Worm (Caenorhabditis elegans) whole organism, young adult: ENCODE data around the gene nadk-2.

Experiments
- C17E4.6 ChIP-seq: fragments of 200-800 bp; sonication (Bioruptor generic); IDR thresholded peaks from 2 replicates; pipeline ENCODE4 v1.3.6; 2022; ENCODE audit warnings: missing genetic modification reagents, missing genetic modification characterization, missing compliant biosample characterization
- D2030.7 ChIP-seq: fragments of 200-800 bp; sonication (Bioruptor generic); IDR thresholded peaks from 2 replicates; pipeline ENCODE4 v1.3.6; 2022; ENCODE audit warnings: missing genetic modification reagents, missing genetic modification characterization, missing compliant biosample characterization
- F33H1.4 ChIP-seq: fragments of 200-800 bp; sonication (Bioruptor generic); IDR thresholded peaks from 2 replicates; pipeline ENCODE4 v1.3.6; 2022; ENCODE audit warnings: missing genetic modification reagents, missing genetic modification characterization, missing compliant biosample characterization
- F49E8.2 ChIP-seq: sonication (generic microtip); optimal IDR thresholded peaks from 3 replicates; lab custom pipeline; 2017; ENCODE audit warnings: missing genetic modification characterization, mild to moderate bottlenecking, missing compliant biosample characterization, antibody characterized with exemption, moderate library complexity; ENCODE audit not compliant: insufficient read depth
- F52B5.7 ChIP-seq: sonication (generic microtip); optimal IDR thresholded peaks from 2 replicates; lab custom pipeline; 2016; ENCODE audit warnings: mild to moderate bottlenecking, missing genetic modification characterization, missing compliant biosample characterization
- F57A8.1 ChIP-seq: fragments of 200-800 bp; sonication (Bioruptor generic); optimal IDR thresholded peaks from 2 replicates; lab custom pipeline; 2018; ENCODE audit warnings: mild to moderate bottlenecking, missing genetic modification characterization, moderate library complexity, missing compliant biosample characterization
- K12H6.12 ChIP-seq: fragments of 200-800 bp; sonication (Bioruptor generic); optimal IDR thresholded peaks from 2 replicates; lab custom pipeline; 2018; ENCODE audit warnings: mild to moderate bottlenecking, missing genetic modification characterization, missing compliant biosample characterization
- T07F8.4 ChIP-seq: sonication (generic microtip); optimal IDR thresholded peaks from 2 replicates; lab custom pipeline; 2016; ENCODE audit warnings: mild to moderate bottlenecking, missing genetic modification characterization, moderate library complexity, missing compliant biosample characterization
- akir-1 ChIP-seq: fragments of 200-800 bp; sonication (Bioruptor generic); optimal IDR thresholded peaks from 2 replicates; lab custom pipeline; 2018; ENCODE audit warnings: mild to moderate bottlenecking, missing genetic modification characterization, moderate library complexity, missing compliant biosample characterization
- athp-1 ChIP-seq: sonication (generic microtip); optimal IDR thresholded peaks from 2 replicates; lab custom pipeline; 2017; ENCODE audit warnings: mild to moderate bottlenecking, missing genetic modification characterization, missing compliant biosample characterization
- bed-1 ChIP-seq: fragments of 200-800 bp; sonication (Bioruptor generic); IDR thresholded peaks from 2 replicates; pipeline ENCODE4 v1.3.6; 2022; ENCODE audit warnings: missing genetic modification reagents, missing genetic modification characterization, missing compliant biosample characterization
- ceh-27 ChIP-seq: fragments of 200-800 bp; sonication (Bioruptor generic); optimal IDR thresholded peaks from 2 replicates; lab custom pipeline; 2018; ENCODE audit warnings: mild to moderate bottlenecking, missing genetic modification characterization, moderate library complexity, missing compliant biosample characterization
- ceh-58 ChIP-seq: fragments of 200-800 bp; sonication (Bioruptor generic); IDR thresholded peaks from 2 replicates; pipeline ENCODE4 v1.3.6; 2022; ENCODE audit warnings: missing genetic modification characterization, missing compliant biosample characterization
- die-1 ChIP-seq: sonication (generic microtip); optimal IDR thresholded peaks from 2 replicates; lab custom pipeline; 2016; ENCODE audit warnings: missing genotype, mild to moderate bottlenecking, missing genetic modification characterization, missing compliant biosample characterization
- dox-1 ChIP-seq: fragments of 200-800 bp; sonication (Bioruptor generic); IDR thresholded peaks from 2 replicates; pipeline ENCODE4 v1.3.6; 2022; ENCODE audit warnings: missing genetic modification reagents, missing genetic modification characterization, missing compliant biosample characterization
- dpl-1 ChIP-seq: fragments of 150-350 bp; optimal IDR thresholded peaks from 2 replicates; lab custom pipeline; 2014; ENCODE audit warnings: missing biosample characterization, missing genetic modification reagents, missing genetic modification characterization
- efl-1 ChIP-seq: fragments of 150-350 bp; optimal IDR thresholded peaks from 2 replicates; lab custom pipeline; 2014; ENCODE audit warnings: missing biosample characterization, missing genetic modification reagents, missing genetic modification characterization
- egl-18 ChIP-seq: fragments of 200-800 bp; sonication (Bioruptor generic); IDR thresholded peaks from 2 replicates; pipeline ENCODE4 v1.3.6; 2022; ENCODE audit warnings: missing genetic modification reagents, missing genetic modification characterization, missing compliant biosample characterization
- egl-44 ChIP-seq: fragments of 200-800 bp; sonication (Bioruptor generic); IDR thresholded peaks from 2 replicates; pipeline ENCODE4 v1.3.6; 2022; ENCODE audit warnings: missing genetic modification reagents, missing genetic modification characterization, missing compliant biosample characterization
- egrh-3 ChIP-seq: fragments of 200-800 bp; sonication (Bioruptor generic); IDR thresholded peaks from 2 replicates; pipeline ENCODE4 v1.3.6; 2022; ENCODE audit warnings: missing genetic modification reagents, missing genetic modification characterization, missing compliant biosample characterization
- him-1 ChIP-seq: sonication (generic microtip); optimal IDR thresholded peaks from 2 replicates; lab custom pipeline; 2016; ENCODE audit warnings: missing genotype, missing genetic modification reagents, missing genetic modification characterization, missing compliant biosample characterization
- hlh-12 ChIP-seq: sonication (generic microtip); optimal IDR thresholded peaks from 2 replicates; lab custom pipeline; 2016; ENCODE audit warnings: missing genetic modification characterization, missing compliant biosample characterization
- hrde-1 ChIP-seq: sonication (generic microtip); optimal IDR thresholded peaks from 2 replicates; lab custom pipeline; 2016; ENCODE audit warnings: missing genetic modification characterization, mild to moderate bottlenecking, missing compliant biosample characterization, moderate library complexity, missing genotype, missing genetic modification reagents, borderline replicate concordance
- hsf-1 ChIP-seq: fragments of 200-800 bp; sonication (Bioruptor generic); IDR thresholded peaks from 2 replicates; pipeline ENCODE4 v1.3.6; 2022; ENCODE audit warnings: missing genetic modification reagents, missing genetic modification characterization, missing compliant biosample characterization
- lin-35 ChIP-seq, 3 experiments: fragments of 150-350 bp in 2 of 3; sonication (generic microtip) in 1 of 3; optimal IDR thresholded peaks; 2 replicates each; lab custom pipeline; 2014 to 2018; ENCODE audit warnings: missing biosample characterization in 3 of 3, missing genetic modification characterization in 3 of 3, missing genetic modification reagents in 3 of 3
- lin-54 ChIP-seq: fragments of 200-800 bp; sonication (Bioruptor generic); optimal IDR thresholded peaks from 2 replicates; lab custom pipeline; 2018; ENCODE audit warnings: mild to moderate bottlenecking, missing genetic modification characterization, missing compliant biosample characterization
- lir-1 ChIP-seq: fragments of 200-800 bp; sonication (Bioruptor generic); conservative IDR thresholded peaks from 2 replicates; pipeline ENCODE4 v1.3.6; 2022; ENCODE audit warnings: missing genetic modification reagents, missing genetic modification characterization, missing compliant biosample characterization
- lsl-1 ChIP-seq: fragments of 200-800 bp; sonication (Bioruptor generic); optimal IDR thresholded peaks from 2 replicates; lab custom pipeline; 2018; ENCODE audit warnings: mild to moderate bottlenecking, missing genetic modification characterization, moderate library complexity, missing compliant biosample characterization
- lsy-27 ChIP-seq: sonication (generic microtip); optimal IDR thresholded peaks from 2 replicates; lab custom pipeline; 2017; ENCODE audit warnings: missing genetic modification characterization, mild to moderate bottlenecking, missing compliant biosample characterization, antibody characterized with exemption, missing genotype, borderline replicate concordance; ENCODE audit not compliant: insufficient read depth
- madf-8 ChIP-seq: fragments of 200-800 bp; sonication (Bioruptor generic); conservative IDR thresholded peaks from 2 replicates; pipeline ENCODE4 v1.3.6; 2022; ENCODE audit warnings: missing genetic modification reagents, missing genetic modification characterization, missing compliant biosample characterization
- mcd-1 ChIP-seq: fragments of 200-800 bp; sonication (Bioruptor generic); IDR thresholded peaks from 2 replicates; pipeline ENCODE4 v1.3.6; 2022; ENCODE audit warnings: missing genetic modification reagents, missing genetic modification characterization, missing compliant biosample characterization
- mes-4 ChIP-seq: sonication (generic microtip); optimal IDR thresholded peaks from 2 replicates; lab custom pipeline; 2016; ENCODE audit warnings: missing genotype, missing genetic modification characterization, missing compliant biosample characterization
- nfya-1 ChIP-seq: sonication (generic microtip); optimal IDR thresholded peaks from 2 replicates; lab custom pipeline; 2017; ENCODE audit warnings: antibody characterized with exemption, missing compliant biosample characterization, missing genetic modification characterization, borderline replicate concordance; ENCODE audit not compliant: insufficient read depth
- nhr-80 ChIP-seq: sonication (generic microtip); optimal IDR thresholded peaks from 2 replicates; lab custom pipeline; 2016; ENCODE audit warnings: missing genetic modification characterization, missing compliant biosample characterization
- pbrm-1 ChIP-seq: fragments of 200-800 bp; sonication (Bioruptor generic); IDR thresholded peaks from 2 replicates; pipeline ENCODE4 v1.3.6; 2022; ENCODE audit warnings: missing genetic modification reagents, missing genetic modification characterization, missing compliant biosample characterization
- rcor-1 ChIP-seq: fragments of 200-800 bp; sonication (Bioruptor generic); IDR thresholded peaks from 2 replicates; pipeline ENCODE4 v1.3.6; 2022; ENCODE audit warnings: missing genetic modification reagents, missing genetic modification characterization, missing compliant biosample characterization
- sea-2 ChIP-seq: fragments of 200-800 bp; sonication (Bioruptor generic); IDR thresholded peaks from 2 replicates; pipeline ENCODE4 v1.3.6; 2022; ENCODE audit warnings: missing genetic modification characterization, missing compliant biosample characterization
- snpc-1.3 ChIP-seq: sonication (generic microtip); optimal IDR thresholded peaks from 2 replicates; lab custom pipeline; 2017; ENCODE audit warnings: missing genetic modification characterization, mild to moderate bottlenecking, missing compliant biosample characterization, antibody characterized with exemption, moderate library complexity, missing genotype, missing genetic modification reagents; ENCODE audit not compliant: insufficient read depth
- snpc-3.4 ChIP-seq: sonication (generic microtip); optimal IDR thresholded peaks from 2 replicates; lab custom pipeline; 2017; ENCODE audit warnings: missing genetic modification characterization, mild to moderate bottlenecking, missing compliant biosample characterization, antibody characterized with exemption, moderate library complexity, missing genotype, missing genetic modification reagents
- tbp1 ChIP-seq: fragments of 200-800 bp; sonication (Bioruptor generic); optimal IDR thresholded peaks from 2 replicates; lab custom pipeline; 2018; ENCODE audit warnings: mild to moderate bottlenecking, missing genetic modification characterization, missing compliant biosample characterization
- xnd-1 ChIP-seq: sonication (generic microtip); optimal IDR thresholded peaks from 2 replicates; lab custom pipeline; 2016; ENCODE audit warnings: missing genotype, missing genetic modification reagents, missing genetic modification characterization, missing compliant biosample characterization
- ztf-18 ChIP-seq: sonication (generic microtip); optimal IDR thresholded peaks from 2 replicates; lab custom pipeline; 2016; ENCODE audit warnings: missing genotype, mild to moderate bottlenecking, missing genetic modification characterization, missing compliant biosample characterization
- ztf-25 ChIP-seq: fragments of 200-800 bp; sonication (Bioruptor generic); IDR thresholded peaks from 2 replicates; pipeline ENCODE4 v1.3.6; 2022; ENCODE audit warnings: missing genetic modification reagents, missing genetic modification characterization, missing compliant biosample characterization
- ztf-3 ChIP-seq: fragments of 200-800 bp; sonication (Bioruptor generic); optimal IDR thresholded peaks from 2 replicates; lab custom pipeline; 2018; ENCODE audit warnings: mild to moderate bottlenecking, missing genetic modification characterization, missing compliant biosample characterization

nadk-2 gene

DNA sequence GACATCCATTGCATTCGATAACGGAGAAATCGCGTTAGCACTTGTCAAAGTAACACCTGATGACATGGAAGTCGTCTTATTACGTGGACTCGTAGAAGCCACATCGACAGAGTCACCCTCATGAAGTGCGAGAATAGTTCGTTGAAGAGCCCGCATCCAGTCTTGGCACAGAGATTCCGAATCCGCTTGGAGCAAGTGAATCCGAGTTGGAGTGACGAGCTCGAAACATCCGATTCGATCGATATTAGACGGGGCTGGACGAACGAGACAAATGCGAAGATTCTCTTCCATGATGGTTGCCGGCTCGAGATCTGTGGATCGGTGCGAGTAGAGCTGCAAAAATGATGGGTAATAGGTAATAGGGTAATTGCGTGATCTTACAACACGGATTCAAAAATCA is 27.9 kb downstream of the nadk-2 start:
- TF ChIP-seq ztf-3 (GFP tag; lab: Kevin White, UChicago) (no peak), ztf-25 (no peak), nfya-1 (no peak), akir-1 (GFP tag; lab: Kevin White, UChicago) (no peak), ceh-58 (no peak), T07F8.4 (tag; lab: Kevin White, UChicago) (no peak), lin-35 (GFP tag; optimal IDR thresholded peaks at IDR 0.05; lab: Kevin White, UChicago) (no peak), K12H6.12 (tag; lab: Kevin White, UChicago) (no peak), lsy-27 (no peak), nhr-80 (tag; lab: Kevin White, UChicago) (no peak), F57A8.1 (GFP tag; lab: Kevin White, UChicago) (no peak), hsf-1 (GFP tag; lab: Robert Waterston, UW) (no peak), egl-44 (GFP tag; lab: Robert Waterston, UW) (no peak), mes-4 (tag; lab: Kevin White, UChicago) (no peak), C17E4.6 (GFP tag; lab: Robert Waterston, UW) (no peak), sea-2 (GFP tag; lab: Robert Waterston, UW) (no peak), mcd-1 (GFP tag; lab: Robert Waterston, UW) (no peak), ceh-27 (GFP tag; lab: Kevin White, UChicago) (no peak), rcor-1 (GFP tag; lab: Robert Waterston, UW) (no peak), pbrm-1 (no peak)
- TF ChIP-seq, all 124 proteins: peak for 0

DNA sequence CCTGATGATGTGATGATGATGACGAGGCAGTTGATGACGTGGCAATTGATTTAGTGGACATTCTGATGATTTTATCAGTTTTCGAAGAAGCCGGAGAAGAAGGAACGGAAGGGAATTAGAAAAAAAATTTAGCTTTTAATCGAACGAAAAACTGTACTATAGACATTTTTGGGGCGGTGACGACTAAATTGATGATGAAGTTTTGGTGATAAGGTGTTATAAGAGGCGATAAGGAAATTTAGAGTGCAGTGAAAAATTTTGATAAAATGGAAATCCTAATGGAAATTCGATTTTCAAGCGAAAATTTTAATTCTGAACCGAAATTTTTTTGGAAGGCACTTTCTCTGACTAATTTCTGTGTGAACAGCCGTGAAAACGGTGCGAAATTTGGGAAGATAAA is 30.6 kb downstream of the nadk-2 start:
- TF ChIP-seq bed-1 (GFP tag; lab: Robert Waterston, UW) (no peak), nhr-80 (tag; lab: Kevin White, UChicago) (peak; percentile 47)

DNA sequence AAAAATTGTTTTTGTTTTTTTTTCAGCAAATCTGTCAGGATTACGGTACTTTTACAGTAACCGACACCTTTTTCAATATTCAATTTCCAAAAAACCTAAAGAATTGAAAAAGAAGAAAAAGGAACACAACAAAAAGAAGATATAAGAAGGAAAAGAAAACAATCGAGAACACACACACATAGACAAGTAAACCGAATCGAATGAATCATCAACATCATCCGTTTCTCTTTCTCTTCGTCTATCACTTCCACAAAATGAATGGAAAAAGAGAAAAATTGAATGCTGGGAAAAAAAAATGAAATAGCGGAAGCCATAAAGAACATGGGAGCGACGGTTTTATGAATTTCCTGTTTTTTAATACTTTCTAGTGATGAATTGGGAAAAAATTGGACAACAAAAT is 32.1 kb downstream of the nadk-2 start:
- TF ChIP-seq F52B5.7 (tag; lab: Kevin White, UChicago) (no peak), ztf-18 (tag; lab: Kevin White, UChicago) (no peak), lir-1 (GFP tag; lab: Robert Waterston, UW) (no peak), die-1 (tag; lab: Kevin White, UChicago) (no peak), egrh-3 (GFP tag; lab: Robert Waterston, UW) (no peak)
- TF ChIP-seq, all 124 proteins: peak for 0

DNA sequence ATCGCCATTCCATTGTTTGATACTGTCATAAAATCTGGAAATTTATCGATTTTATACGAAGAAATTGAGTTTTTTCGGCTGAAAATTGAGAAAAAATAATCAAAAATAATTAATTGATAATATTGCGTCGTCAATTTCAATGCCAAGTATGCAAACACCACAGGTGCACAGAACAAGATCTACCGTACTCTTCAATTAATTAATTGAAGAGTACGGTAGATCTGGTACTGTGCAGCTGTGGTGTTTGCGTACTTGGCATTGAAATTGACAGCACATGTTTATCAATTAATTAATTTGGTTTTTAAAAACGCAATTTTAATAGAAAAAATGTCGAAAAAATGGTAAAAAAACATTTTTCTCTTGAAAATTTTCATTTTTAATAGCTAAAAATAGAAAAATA is 39.5 kb downstream of the nadk-2 start, which contains the start of gene cnt-1:
Gene cnt-1, minus strand, starts transcription at position 36 of the 400 bp plus-strand sequence.
- TF ChIP-seq pbrm-1 (no peak), F49E8.2 (tag; lab: Kevin White, UChicago) (peak; percentile 41), efl-1 (peak; percentile 1), tbp1 (GFP tag; lab: Kevin White, UChicago) (no peak), lsl-1 (GFP tag; lab: Kevin White, UChicago) (peak; percentile 89), hrde-1 (no peak), hlh-12 (no peak), F33H1.4 (GFP tag; lab: Robert Waterston, UW) (peak; percentile 56), athp-1 (tag; lab: Kevin White, UChicago) (peak; percentile 47), snpc-1.3 (tag; lab: Kevin White, UChicago) (peak; percentile 55), akir-1 (GFP tag; lab: Kevin White, UChicago) (no peak), snpc-3.4 (tag; lab: Kevin White, UChicago) (peak; percentile 20), die-1 (tag; lab: Kevin White, UChicago) (no peak), ceh-58 (no peak), D2030.7 (GFP tag; lab: Robert Waterston, UW) (peak; percentile 47; the same call in 1 of the 2 replicates), egl-18 (no peak), lin-54 (GFP tag; lab: Kevin White, UChicago) (no peak), him-1 (tag; lab: Kevin White, UChicago) (peak; percentile 22), madf-8 (GFP tag; lab: Robert Waterston, UW) (peak; percentile 70), dox-1 (GFP tag; lab: Robert Waterston, UW) (no peak), ceh-27 (GFP tag; lab: Kevin White, UChicago) (no peak), xnd-1 (peak; percentile 20), dpl-1 (GFP tag; lab: Kevin White, UChicago) (peak; percentile 15)
